Fruit fly (Drosophila melanogaster) whole organism, wandering third instar larva: ENCODE measurements around the gene CG12818.

Source experiments
- CG32264 ChIP-seq: fragments of 200-800 bp; sonication (Bioruptor generic); optimal IDR thresholded peaks from 2 replicates; lab custom pipeline; 2016; ENCODE audit warnings: missing biosample characterization, missing genetic modification characterization
- CG9705 ChIP-seq: fragments of 200-800 bp; sonication (Bioruptor generic); optimal IDR thresholded peaks from 2 replicates; lab custom pipeline; 2018; ENCODE audit warnings: missing biosample characterization, mild to moderate bottlenecking, missing genetic modification characterization
- CrebA ChIP-seq: fragments of 200-800 bp; sonication (Bioruptor generic); optimal IDR thresholded peaks from 2 replicates; lab custom pipeline; 2016; ENCODE audit warnings: missing biosample characterization, mild to moderate bottlenecking, missing genetic modification characterization, borderline replicate concordance
- Dfd ChIP-seq: fragments of >200 bp; optimal IDR thresholded peaks from 2 replicates; lab custom pipeline; 2017; ENCODE audit warnings: missing biosample characterization, missing genetic modification characterization
- Dif ChIP-seq: fragments of 200-275, 200-300 bp; sonication (Bioruptor generic); optimal IDR thresholded peaks from 2 replicates; lab custom pipeline; 2018; ENCODE audit warnings: missing biosample characterization, missing genetic modification characterization; ENCODE audit not compliant: partially characterized antibody
- GATAd ChIP-seq: sonication (Bioruptor generic); optimal IDR thresholded peaks from 2 replicates; lab custom pipeline; 2016; ENCODE audit warnings: missing biosample characterization, missing genetic modification characterization
- HLH106 ChIP-seq: fragments of 200-800 bp; optimal IDR thresholded peaks from 3 replicates; lab custom pipeline; 2019; ENCODE audit warnings: missing biosample characterization, mild to moderate bottlenecking, missing genetic modification characterization, moderate library complexity
- Hnf4 ChIP-seq: fragments of 200-800 bp; sonication (Bioruptor generic); optimal IDR thresholded peaks from 2 replicates; lab custom pipeline; 2016; ENCODE audit warnings: missing biosample characterization, mild to moderate bottlenecking, missing genetic modification characterization
- Hr78 ChIP-seq: fragments of >200 bp; optimal IDR thresholded peaks from 2 replicates; lab custom pipeline; 2017; ENCODE audit warnings: missing biosample characterization, missing genetic modification characterization
- Hr83 ChIP-seq: fragments of 200-300 bp; sonication (Bioruptor generic); optimal IDR thresholded peaks from 2 replicates; lab custom pipeline; 2016; ENCODE audit warnings: missing biosample characterization, mild to moderate bottlenecking, missing genetic modification characterization, moderate library complexity; ENCODE audit not compliant: poor library complexity, severe bottlenecking
- Jra ChIP-seq: sonication (Bioruptor generic); optimal IDR thresholded peaks from 2 replicates; lab custom pipeline; 2016; ENCODE audit warnings: missing biosample characterization, missing genetic modification characterization
- Mio ChIP-seq: sonication (Bioruptor generic); optimal IDR thresholded peaks from 2 replicates; lab custom pipeline; 2016; ENCODE audit warnings: missing biosample characterization, missing genetic modification characterization
- Myc ChIP-seq: fragments of >200 bp; optimal IDR thresholded peaks from 2 replicates; lab custom pipeline; 2017
- N ChIP-seq: fragments of >200 bp; optimal IDR thresholded peaks from 2 replicates; lab custom pipeline; 2018; ENCODE audit warnings: missing biosample characterization, missing external identifiers, missing genetic modification characterization
- OdsH ChIP-seq: fragments of 200-800 bp; sonication (Bioruptor generic); optimal IDR thresholded peaks from 2 replicates; lab custom pipeline; 2016; ENCODE audit warnings: missing biosample characterization, mild to moderate bottlenecking, missing genetic modification characterization
- Rel ChIP-seq, 2 experiments: fragments of 200-800 bp; sonication (Bioruptor generic) in 1 of 2; optimal IDR thresholded peaks; 2 replicates in 1 of 2; 3 replicates in 1 of 2; lab custom pipeline; 2016 to 2019; ENCODE audit warnings: mild to moderate bottlenecking in 2 of 2, missing biosample characterization in 2 of 2, missing genetic modification characterization in 2 of 2, moderate library complexity in 1 of 2
- Sp1 ChIP-seq: fragments of 200-800 bp; sonication (Bioruptor generic); optimal IDR thresholded peaks from 3 replicates; lab custom pipeline; 2019; ENCODE audit warnings: missing biosample characterization, mild to moderate bottlenecking, missing genetic modification characterization, moderate library complexity
- Vsx2 ChIP-seq: fragments of 200-300, 225-300 bp; sonication (Bioruptor generic); optimal IDR thresholded peaks from 2 replicates; lab custom pipeline; 2018; ENCODE audit warnings: missing biosample characterization, missing genetic modification characterization; ENCODE audit not compliant: partially characterized antibody
- br ChIP-seq: fragments of 200-800 bp; sonication (Bioruptor generic); optimal IDR thresholded peaks from 2 replicates; lab custom pipeline; 2016; ENCODE audit warnings: missing biosample characterization, missing genetic modification characterization
- brk ChIP-seq: fragments of 200-800 bp; sonication (Bioruptor generic); optimal IDR thresholded peaks from 2 replicates; lab custom pipeline; 2016; ENCODE audit warnings: missing biosample characterization, mild to moderate bottlenecking, missing genetic modification characterization
- dl ChIP-seq, 2 experiments: fragments of 175-275, 200-275 bp in 1 of 2; fragments of 200-275 bp in 1 of 2; sonication (Bioruptor generic); optimal IDR thresholded peaks; lab custom pipeline; 2018; ENCODE audit warnings: mild to moderate bottlenecking in 2 of 2, missing biosample characterization in 2 of 2, missing genetic modification characterization in 2 of 2, moderate library complexity in 2 of 2; ENCODE audit not compliant: partially characterized antibody in 2 of 2, insufficient read depth in 1 of 2
- dmrt93B ChIP-seq: fragments of 200-800 bp; sonication (Bioruptor generic); optimal IDR thresholded peaks from 2 replicates; lab custom pipeline; 2018; ENCODE audit warnings: missing biosample characterization, mild to moderate bottlenecking, missing genetic modification characterization
- dsf ChIP-seq: sonication (Bioruptor generic); optimal IDR thresholded peaks from 2 replicates; lab custom pipeline; 2016; ENCODE audit warnings: missing biosample characterization, missing genetic modification characterization, borderline replicate concordance
- ey ChIP-seq: fragments of 200-800 bp; sonication (Bioruptor generic); optimal IDR thresholded peaks from 2 replicates; lab custom pipeline; 2016; ENCODE audit warnings: missing biosample characterization, missing genetic modification characterization
- foxo ChIP-seq, 2 experiments: fragments of 200-800 bp; sonication (Bioruptor generic); optimal IDR thresholded peaks; 2 replicates in 1 of 2; 3 replicates in 1 of 2; lab custom pipeline; 2016 to 2017; ENCODE audit warnings: missing biosample characterization in 2 of 2, missing genetic modification characterization in 2 of 2
- fru ChIP-seq: fragments of 200-800 bp; sonication (Bioruptor generic); optimal IDR thresholded peaks from 3 replicates; lab custom pipeline; 2016; ENCODE audit warnings: missing biosample characterization, mild to moderate bottlenecking, missing genetic modification characterization
- h ChIP-seq: fragments of 200-800 bp; sonication (Bioruptor generic); optimal IDR thresholded peaks from 3 replicates; lab custom pipeline; 2016; ENCODE audit warnings: missing biosample characterization, mild to moderate bottlenecking, missing genetic modification characterization
- jim ChIP-seq: fragments of 175-275, 200-325 bp; sonication (Bioruptor generic); optimal IDR thresholded peaks from 2 replicates; lab custom pipeline; 2016; ENCODE audit warnings: missing biosample characterization, mild to moderate bottlenecking, missing genetic modification characterization
- lola ChIP-seq: fragments of >200 bp; optimal IDR thresholded peaks from 2 replicates; lab custom pipeline; 2017; ENCODE audit warnings: missing biosample characterization, missing genetic modification characterization
- psq ChIP-seq: fragments of 200-800 bp; sonication (Bioruptor generic); optimal IDR thresholded peaks from 3 replicates; lab custom pipeline; 2017; ENCODE audit warnings: missing biosample characterization, mild to moderate bottlenecking, missing genetic modification characterization, moderate library complexity
- sage ChIP-seq: fragments of 200-800 bp; sonication (Bioruptor generic); optimal IDR thresholded peaks from 2 replicates; lab custom pipeline; 2016; ENCODE audit warnings: missing biosample characterization, mild to moderate bottlenecking, missing genetic modification characterization
- sv ChIP-seq: fragments of 200-800 bp; sonication (Bioruptor generic); optimal IDR thresholded peaks from 3 replicates; lab custom pipeline; 2016; ENCODE audit warnings: missing biosample characterization, missing genetic modification characterization
- tai ChIP-seq: sonication (Bioruptor generic); optimal IDR thresholded peaks from 2 replicates; lab custom pipeline; 2016; ENCODE audit warnings: missing biosample characterization, missing genetic modification characterization
- usp ChIP-seq: fragments of >200 bp; optimal IDR thresholded peaks from 2 replicates; lab custom pipeline; 2017; ENCODE audit warnings: missing biosample characterization, missing genetic modification characterization
- woc ChIP-seq: sonication (Bioruptor generic); optimal IDR thresholded peaks from 2 replicates; lab custom pipeline; 2016; ENCODE audit warnings: missing biosample characterization, mild to moderate bottlenecking, missing genetic modification characterization

CG12818 gene

DNA sequence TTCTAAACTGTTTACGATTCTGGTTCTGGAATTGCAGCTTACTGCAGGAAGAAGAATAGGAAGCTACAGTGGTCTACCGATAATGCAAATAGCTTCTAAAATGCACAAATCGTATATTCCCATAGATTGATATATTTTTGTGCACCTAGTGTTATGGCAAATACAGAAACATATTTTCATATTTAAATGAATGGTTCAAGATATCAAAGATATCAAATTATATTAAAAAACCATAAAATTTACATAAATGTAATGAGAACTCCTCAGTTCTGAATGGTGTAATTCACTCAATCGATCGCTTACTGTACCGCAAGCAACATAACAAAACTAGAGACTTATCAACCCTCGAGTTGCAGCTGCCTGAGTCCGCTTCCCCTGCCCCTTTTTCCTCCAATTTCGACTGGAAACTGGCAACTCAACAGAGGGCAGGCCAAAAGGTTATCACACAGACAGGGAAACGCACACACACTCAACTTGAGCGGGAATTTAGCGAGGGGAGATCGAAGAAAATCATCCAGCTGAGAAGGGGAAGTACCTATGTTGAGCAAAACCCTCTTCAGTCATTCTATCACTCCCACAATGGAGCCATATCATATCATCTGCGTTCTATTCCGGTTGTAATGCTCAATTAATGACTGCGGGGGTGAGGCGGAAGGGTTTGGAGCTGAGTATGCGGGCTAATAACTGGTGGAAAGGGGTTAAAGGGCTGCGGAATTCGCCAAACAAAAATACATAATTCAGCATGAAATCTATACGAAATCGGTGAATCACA, 22.7 kb downstream of the CG12818 start:
- TF ChIP-seq Hr78: no peak
- peak; percentile 2 for TF ChIP-seq woc (GFP tag; lab: Kevin White, UChicago)
- TF ChIP-seq Mio: no peak
- TF ChIP-seq HLH106 (tag; lab: Kevin White, UChicago): peak; percentile 9
- TF ChIP-seq foxo (GFP tag; optimal IDR thresholded peaks at IDR 0.05; lab: Kevin White, UChicago): peak in 1 of 2 experiments; percentile 44
- peak; percentile 41 for TF ChIP-seq h (GFP tag; lab: Kevin White, UChicago)
- peak; percentile 33 for TF ChIP-seq fru (GFP tag; lab: Kevin White, UChicago)
- TF ChIP-seq psq (GFP tag; lab: Kevin White, UChicago): peak; percentile 12
- TF ChIP-seq brk (GFP tag; lab: Kevin White, UChicago): no peak
- no peak for TF ChIP-seq Hnf4
- no peak for TF ChIP-seq GATAd
- peak; percentile 16 for TF ChIP-seq OdsH
- TF ChIP-seq Dfd (GFP tag; lab: Kevin White, UChicago): no peak
- TF ChIP-seq Rel (GFP tag; optimal IDR thresholded peaks at IDR 0.05; lab: Kevin White, UChicago): no peak
- peak; percentile 24 for TF ChIP-seq Rel (tag; optimal IDR thresholded peaks at IDR 0.05; lab: Kevin White, UChicago)
- TF ChIP-seq Sp1 (GFP tag; lab: Kevin White, UChicago): peak; percentile 3

DNA sequence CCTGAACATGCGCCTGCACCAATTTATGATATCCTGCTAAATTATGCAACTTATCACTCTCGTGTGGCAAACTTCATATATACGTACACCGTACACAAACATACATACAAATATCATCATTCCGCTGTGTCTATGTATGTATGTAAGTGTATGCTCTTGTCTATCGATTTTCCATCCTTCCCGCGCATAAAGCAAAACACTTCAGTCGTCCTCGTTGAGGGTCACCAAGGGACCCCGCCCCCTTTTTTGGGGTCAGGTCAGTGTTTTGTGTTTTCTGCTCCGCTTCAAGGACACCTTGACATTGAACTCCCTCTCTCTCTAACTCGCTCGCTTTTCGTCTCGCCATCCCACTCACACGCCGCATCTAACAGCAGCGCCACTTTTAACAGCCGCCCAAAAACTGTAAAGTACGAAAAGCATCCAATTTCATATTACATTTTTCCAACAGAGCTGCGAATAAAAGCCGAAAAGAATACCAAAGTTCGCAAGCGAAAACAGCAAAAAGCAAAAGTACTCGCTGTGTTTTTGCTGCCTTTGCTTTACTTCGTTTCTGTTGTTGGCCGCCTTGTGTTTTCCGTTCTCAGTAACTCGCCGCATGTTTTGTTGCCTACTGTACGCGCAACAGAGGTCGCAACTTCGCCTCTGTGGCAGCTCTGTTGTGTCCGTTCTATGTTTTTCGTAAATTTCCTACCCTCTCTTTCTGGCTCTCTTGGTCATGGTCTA, 24.6 kb downstream of the CG12818 start:
- TF ChIP-seq foxo (GFP tag; optimal IDR thresholded peaks at IDR 0.05; lab: Kevin White, UChicago): no peak
- TF ChIP-seq dl (GFP tag; optimal IDR thresholded peaks at IDR 0.05; lab: Kevin White, UChicago; ENCODE audit: insufficient read depth in 1 of 2, partially characterized antibody in 2 of 2): peak in 1 of 2 experiments; percentile 41
- peak; percentile 57 for TF ChIP-seq psq (GFP tag; lab: Kevin White, UChicago)
- TF ChIP-seq Dif (GFP tag; lab: Kevin White, UChicago): peak; percentile 47
- TF ChIP-seq br (GFP tag; lab: Kevin White, UChicago): no peak
- TF ChIP-seq usp (GFP tag; lab: Kevin White, UChicago): no peak
- TF ChIP-seq sage: no peak
- no peak for TF ChIP-seq CrebA (GFP tag; lab: Kevin White, UChicago)
- TF ChIP-seq Dfd (GFP tag; lab: Kevin White, UChicago): no peak
- no peak for TF ChIP-seq jim (GFP tag; lab: Kevin White, UChicago)
- TF ChIP-seq fru (GFP tag; lab: Kevin White, UChicago): no peak
- TF ChIP-seq CG32264 (GFP tag; lab: Kevin White, UChicago): no peak
- no peak for TF ChIP-seq ey (GFP tag; lab: Kevin White, UChicago)
- no peak for TF ChIP-seq Hnf4
- TF ChIP-seq dmrt93B (GFP tag; lab: Kevin White, UChicago): no peak
- peak; percentile 35 for TF ChIP-seq Vsx2 (GFP tag; lab: Kevin White, UChicago)
- TF ChIP-seq woc (GFP tag; lab: Kevin White, UChicago): no peak

dm6 chr3R:10356563-10357363, 25.4 kb downstream of the CG12818 start:
- TF ChIP-seq Dfd (GFP tag; lab: Kevin White, UChicago) (peak; percentile 9), lola (GFP tag; lab: Kevin White, UChicago) (no peak), foxo (GFP tag; optimal IDR thresholded peaks at IDR 0.05; lab: Kevin White, UChicago) (peak; percentile 43 to 95), Dif (GFP tag; lab: Kevin White, UChicago) (no peak), Jra (GFP tag; lab: Kevin White, UChicago) (peak; percentile 88), CG9705 (peak; percentile 92), dsf (GFP tag; lab: Kevin White, UChicago) (peak; percentile 66), HLH106 (tag; lab: Kevin White, UChicago) (peak; percentile 94), OdsH (peak; percentile 94), brk (GFP tag; lab: Kevin White, UChicago) (peak; percentile 75), tai (GFP tag; lab: Kevin White, UChicago) (no peak), sv (GFP tag; lab: Kevin White, UChicago) (peak; percentile 86), Sp1 (GFP tag; lab: Kevin White, UChicago) (peak; percentile 96), ey (GFP tag; lab: Kevin White, UChicago) (peak; percentile 95), Hnf4 (peak; percentile 92), jim (GFP tag; lab: Kevin White, UChicago) (no peak), usp (GFP tag; lab: Kevin White, UChicago) (no peak), dmrt93B (GFP tag; lab: Kevin White, UChicago) (peak; percentile 78), GATAd (peak; percentile 46), CG32264 (GFP tag; lab: Kevin White, UChicago) (peak; percentile 54), woc (GFP tag; lab: Kevin White, UChicago) (peak; percentile 97), Myc (no peak), Hr78 (no peak), N (GFP tag; lab: Kevin White, UChicago) (no peak), Mio (peak; percentile 47), Hr83 (GFP tag; lab: Kevin White, UChicago) (peak; percentile 8), sage (peak; percentile 87), Vsx2 (GFP tag; lab: Kevin White, UChicago) (no peak), h (GFP tag; lab: Kevin White, UChicago) (peak; percentile 95), Rel (GFP tag; optimal IDR thresholded peaks at IDR 0.05; lab: Kevin White, UChicago) (peak; percentile 89), Rel (tag; optimal IDR thresholded peaks at IDR 0.05; lab: Kevin White, UChicago) (peak; percentile 75), dl (GFP tag; optimal IDR thresholded peaks at IDR 0.05; lab: Kevin White, UChicago; ENCODE audit: insufficient read depth in 1 of 2, partially characterized antibody in 2 of 2) (no peak)
